Worm (Caenorhabditis elegans): Measurements from ENCODE around the gene oac-3.

DNA sequence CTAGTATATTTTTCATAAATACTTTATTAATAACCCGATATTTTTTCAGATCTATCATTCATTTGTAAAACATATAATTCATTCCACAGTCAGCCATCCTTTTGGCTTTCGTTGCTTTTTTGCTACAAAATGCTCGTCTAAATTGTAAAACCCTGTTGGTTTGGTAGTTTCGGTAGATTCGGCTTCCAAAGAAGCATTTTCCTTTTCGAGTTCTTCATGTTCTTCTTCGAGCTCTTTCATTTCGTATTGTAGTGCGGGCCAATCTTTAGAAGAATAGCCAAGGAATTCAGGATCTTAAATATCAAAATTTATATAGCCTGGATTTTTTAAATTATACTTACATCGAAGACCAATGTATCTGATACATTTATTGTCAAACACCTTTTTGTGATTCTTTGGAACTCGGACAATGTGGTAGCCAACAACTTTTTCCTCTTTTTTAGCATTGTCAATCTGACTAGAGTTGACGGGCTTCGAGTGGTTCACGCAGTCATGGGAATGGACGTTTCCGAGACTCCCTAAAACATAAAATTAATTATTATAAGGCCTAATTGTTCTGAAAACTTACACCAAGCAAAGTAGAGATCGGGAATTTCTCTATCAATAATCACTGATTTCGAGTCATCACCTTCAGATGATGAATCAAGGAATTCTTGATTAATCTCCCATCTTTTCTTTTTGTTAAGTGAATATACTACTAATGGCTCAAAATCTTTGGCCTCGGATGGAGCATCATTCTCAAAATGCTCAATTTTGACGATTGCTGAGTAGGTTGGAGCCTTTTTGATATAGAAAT lies 9.0 kb downstream of the oac-3 start:
- TF ChIP-seq hlh-26 (GFP tag; conservative IDR thresholded peaks at IDR 0.05) (no peak), lin-40 (tag; optimal IDR thresholded peaks at IDR 0.05) (no peak), ets-4 (GFP tag; optimal IDR thresholded peaks at IDR 0.05) (no peak), him-1 (tag; optimal IDR thresholded peaks at IDR 0.05) (no peak), snpc-1.1 (tag; optimal IDR thresholded peaks at IDR 0.05; ENCODE audit: insufficient read depth) (no peak), somi-1 (GFP tag; optimal IDR thresholded peaks at IDR 0.05) (no peak), madf-3 (GFP tag; IDR thresholded peaks at IDR 0.05) (0 out of 2 replicates have a peak, but pooled peaks have one; percentile 27), mel-28 (tag; optimal IDR thresholded peaks at IDR 0.05; ENCODE audit: borderline replicate concordance) (no peak), Y95B8A.8 (GFP tag; IDR thresholded peaks at IDR 0.05) (peak; percentile 71; the same call in 1 of the 2 replicates), aptf-2 (GFP tag; conservative IDR thresholded peaks at IDR 0.05) (0 out of 2 replicates have a peak, but pooled peaks have one; percentile 5), F22D6.2 (tag; optimal IDR thresholded peaks at IDR 0.05) (no peak)

Data from whole organism, young adult.